Worm (Caenorhabditis elegans): ENCODE data around the gene nex-2.

nex-2 gene

ce11 chrIII:10339949-10340348, 9.7 kb upstream of the nex-2 start:
- TF ChIP-seq tbx-9 (tag; optimal IDR thresholded peaks at IDR 0.05; ENCODE audit: borderline replicate concordance) (peak; percentile 12), somi-1 (GFP tag; optimal IDR thresholded peaks at IDR 0.05) (no peak), bed-2 (GFP tag; IDR thresholded peaks at IDR 0.05) (no peak), cebp-2 (GFP tag; IDR thresholded peaks at IDR 0.05) (0 out of 2 replicates have a peak, but pooled peaks have one; percentile 19), repo-1 (tag; optimal IDR thresholded peaks at IDR 0.05) (peak; percentile 21)

ce11 chrIII:10338992-10339852, 9.0 kb upstream of the nex-2 start:
- TF ChIP-seq bed-1 (GFP tag; IDR thresholded peaks at IDR 0.05) (no peak), F55B11.4 (tag; optimal IDR thresholded peaks at IDR 0.05; ENCODE audit: borderline replicate concordance, insufficient read depth) (no peak), zim-3 (tag; optimal IDR thresholded peaks at IDR 0.05) (no peak), nhr-90 (tag; optimal IDR thresholded peaks at IDR 0.05) (no peak), sptf-2 (GFP tag; optimal IDR thresholded peaks at IDR 0.05) (no peak), aptf-3 (GFP tag; IDR thresholded peaks at IDR 0.05) (no peak), attf-5 (GFP tag; optimal IDR thresholded peaks at IDR 0.05) (no peak), madf-3 (GFP tag; IDR thresholded peaks at IDR 0.05) (no peak), lin-40 (tag; optimal IDR thresholded peaks at IDR 0.05) (peak; percentile 21), Y95B8A.8 (GFP tag; IDR thresholded peaks at IDR 0.05) (no peak), mcd-1 (GFP tag; IDR thresholded peaks at IDR 0.05) (no peak), ztf-26 (tag; optimal IDR thresholded peaks at IDR 0.05) (peak; percentile 50), ama-1 (optimal IDR thresholded peaks at IDR 0.05) (peak; percentile 78), ama-1 (GFP tag; optimal IDR thresholded peaks at IDR 0.05) (no peak), ztf-28 (GFP tag; IDR thresholded peaks at IDR 0.05) (no peak), aptf-2 (GFP tag; conservative IDR thresholded peaks at IDR 0.05) (no peak), nhr-179 (tag; optimal IDR thresholded peaks at IDR 0.05) (no peak), let-607 (tag; optimal IDR thresholded peaks at IDR 0.05) (no peak), dox-1 (GFP tag; IDR thresholded peaks at IDR 0.05) (no peak), B0035.1 (tag; optimal IDR thresholded peaks at IDR 0.05) (no peak), B0336.3 (GFP tag; IDR thresholded peaks at IDR 0.05) (no peak), nfya-1 (tag; optimal IDR thresholded peaks at IDR 0.05; ENCODE audit: borderline replicate concordance, insufficient read depth) (no peak), ztf-22 (GFP tag; optimal IDR thresholded peaks at IDR 0.05) (no peak), cebp-2 (GFP tag; IDR thresholded peaks at IDR 0.05) (no peak), nhr-27 (tag; optimal IDR thresholded peaks at IDR 0.05) (no peak), F22D6.2 (tag; optimal IDR thresholded peaks at IDR 0.05) (no peak), atf-7 (tag; optimal IDR thresholded peaks at IDR 0.05) (no peak), rpc-1 (optimal IDR thresholded peaks at IDR 0.05) (no peak), rpc-1 (tag; optimal IDR thresholded peaks at IDR 0.05) (no peak), nhr-120 (GFP tag; IDR thresholded peaks at IDR 0.05) (no peak), rcor-1 (GFP tag; IDR thresholded peaks at IDR 0.05) (no peak), egrh-3 (GFP tag; IDR thresholded peaks at IDR 0.05) (no peak), akir-1 (GFP tag; optimal IDR thresholded peaks at IDR 0.05) (no peak), chd-7 (tag; optimal IDR thresholded peaks at IDR 0.05) (no peak), C17E4.6 (GFP tag; IDR thresholded peaks at IDR 0.05) (no peak), zfh-2 (GFP tag; conservative IDR thresholded peaks at IDR 0.05) (no peak), K11D2.4 (GFP tag; IDR thresholded peaks at IDR 0.05) (no peak), tbx-9 (tag; optimal IDR thresholded peaks at IDR 0.05; ENCODE audit: borderline replicate concordance) (peak; percentile 39)

Data from whole organism, young adult.